Fruit fly (Drosophila melanogaster) whole organism: ENCODE data around the gene Ten-a.

Experiments used
- EcR ChIP-seq, 2 experiments: fragments of >200 bp; optimal IDR thresholded peaks; 2 replicates each; lab custom pipeline; 2017; ENCODE audit warnings: missing biosample characterization in 2 of 2, missing genetic modification characterization in 2 of 2, missing genetic modification reagents in 2 of 2
- usp ChIP-seq: fragments of >200 bp; optimal IDR thresholded peaks from 2 replicates; lab custom pipeline; 2017; ENCODE audit warnings: missing biosample characterization, missing genetic modification characterization, mixed read lengths

dm6 chrX:12028825-12029514, 14.5 kb upstream of the Ten-a start, which contains the start of gene Usp7:
- no peak for TF ChIP-seq usp (GFP tag; lab: Kevin White, UChicago)
- TF ChIP-seq EcR (GFP tag; optimal IDR thresholded peaks at IDR 0.05; lab: Kevin White, UChicago) = no peak
